Fruit fly (Drosophila melanogaster) whole organism, embryonic: ENCODE results near the gene Prosbeta2R2.
A peak's percentile ranks its signal among the peaks of the same experiment; 100 is the strongest.

ENCODE experiments used
- Awh ChIP-seq: fragments of 200-800 bp; sonication (Bioruptor generic); IDR thresholded peaks from 2 replicates; pipeline ENCODE4, ENCODE4 v1.3.6; 2022; ENCODE audit warnings: missing biosample characterization, missing genetic modification characterization
- CG10147 ChIP-seq: fragments of 200-800 bp; sonication (Bioruptor generic); optimal IDR thresholded peaks from 2 replicates; lab custom pipeline; 2019; ENCODE audit warnings: missing biosample characterization, mild to moderate bottlenecking, missing genetic modification characterization, moderate library complexity
- CG10462 ChIP-seq: fragments of 200-800 bp; sonication (Bioruptor generic); optimal IDR thresholded peaks from 2 replicates; lab custom pipeline; 2016; ENCODE audit warnings: missing biosample characterization, missing genetic modification characterization
- CG11085 ChIP-seq: fragments of 200-800 bp; sonication (Bioruptor generic); IDR thresholded peaks from 2 replicates; pipeline ENCODE4 v1.3.6; 2022; ENCODE audit warnings: missing biosample characterization, missing genetic modification characterization
- CG12942 ChIP-seq: fragments of 200-800 bp; sonication (Bioruptor generic); optimal IDR thresholded peaks from 3 replicates; lab custom pipeline; 2016; ENCODE audit warnings: missing biosample characterization, missing genetic modification characterization
- CG16779 ChIP-seq: fragments of 200-800 bp; sonication (Bioruptor generic); IDR thresholded peaks from 2 replicates; pipeline ENCODE4 v1.3.6; 2022; ENCODE audit warnings: missing biosample characterization, missing genetic modification characterization
- CG18476 ChIP-seq: fragments of 200-800 bp; sonication (Bioruptor generic); optimal IDR thresholded peaks from 2 replicates; lab custom pipeline; 2016; ENCODE audit warnings: missing biosample characterization, mild to moderate bottlenecking, missing genetic modification characterization
- CG3065 ChIP-seq: fragments of 200-800 bp; sonication (Bioruptor generic); optimal IDR thresholded peaks from 2 replicates; lab custom pipeline; 2016; ENCODE audit warnings: missing biosample characterization, missing genetic modification characterization
- CG34224 ChIP-seq: fragments of 200-800 bp; sonication (Bioruptor generic); IDR thresholded peaks from 3 replicates; pipeline ENCODE4 v1.3.6; 2022; ENCODE audit warnings: missing biosample characterization, missing genetic modification characterization; ENCODE audit not compliant: partially characterized antibody
- CG5180 ChIP-seq: fragments of 200-800 bp; sonication (Bioruptor generic); optimal IDR thresholded peaks from 3 replicates; lab custom pipeline; 2017; ENCODE audit warnings: missing biosample characterization, missing genetic modification characterization, mild to moderate bottlenecking, moderate library complexity, missing genetic modification reagents
- CG6272 ChIP-seq: fragments of 200-800 bp; sonication (Bioruptor generic); IDR thresholded peaks from 2 replicates; pipeline ENCODE4 v1.3.6; 2022; ENCODE audit warnings: missing biosample characterization, missing genetic modification characterization
- CG7372 ChIP-seq: fragments of 200-800 bp; sonication (Bioruptor generic); IDR thresholded peaks from 2 replicates; pipeline ENCODE4 v1.3.6; 2022; ENCODE audit warnings: missing biosample characterization, missing genetic modification characterization
- CG7928 ChIP-seq: fragments of 200-800 bp; sonication (Bioruptor generic); optimal IDR thresholded peaks from 2 replicates; lab custom pipeline; 2017; ENCODE audit warnings: missing biosample characterization, mild to moderate bottlenecking, missing genetic modification characterization
- CG8765 ChIP-seq: fragments of 200-800 bp; sonication (Bioruptor generic); IDR thresholded peaks from 2 replicates; pipeline ENCODE4 v1.3.6; 2022; ENCODE audit warnings: missing biosample characterization, missing genetic modification characterization
- CG9437 ChIP-seq: fragments of 200-800 bp; sonication (Bioruptor generic); optimal IDR thresholded peaks from 2 replicates; lab custom pipeline; 2018; ENCODE audit warnings: missing biosample characterization, mild to moderate bottlenecking, missing genetic modification characterization
- CG9609 ChIP-seq: fragments of 200-800 bp; sonication (Bioruptor generic); optimal IDR thresholded peaks from 3 replicates; lab custom pipeline; 2016; ENCODE audit warnings: missing biosample characterization, missing genetic modification characterization
- CG9727 ChIP-seq: fragments of 200-800 bp; sonication (Bioruptor generic); optimal IDR thresholded peaks from 3 replicates; lab custom pipeline; 2017; ENCODE audit warnings: missing biosample characterization, mild to moderate bottlenecking, missing genetic modification characterization
- CrebB ChIP-seq: fragments of 200-800 bp; sonication (Bioruptor generic); optimal IDR thresholded peaks from 3 replicates; lab custom pipeline; 2018; ENCODE audit warnings: missing biosample characterization, mild to moderate bottlenecking, missing genetic modification characterization
- Dek ChIP-seq: fragments of 200-800 bp; sonication (Bioruptor generic); optimal IDR thresholded peaks from 3 replicates; lab custom pipeline; 2019; ENCODE audit warnings: missing biosample characterization, mild to moderate bottlenecking, missing genetic modification characterization, moderate library complexity
- Dp ChIP-seq: fragments of 200-800 bp; sonication (Bioruptor generic); optimal IDR thresholded peaks from 2 replicates; lab custom pipeline; 2018; ENCODE audit warnings: missing biosample characterization, mild to moderate bottlenecking, missing genetic modification characterization, moderate library complexity
- Dref ChIP-seq: fragments of 200-800 bp; sonication (Bioruptor generic); IDR thresholded peaks from 2 replicates; pipeline ENCODE4 v1.3.6; 2022; ENCODE audit warnings: missing biosample characterization, missing genetic modification characterization
- H15 ChIP-seq: fragments of 200-800 bp; sonication (Bioruptor generic); IDR thresholded peaks from 3 replicates; pipeline ENCODE4 v1.3.6; 2022; ENCODE audit warnings: missing biosample characterization, missing genetic modification characterization
- Hr51 ChIP-seq, 2 experiments: fragments of 200-800 bp; sonication (Bioruptor generic); optimal IDR thresholded peaks; 2 replicates in 1 of 2; 3 replicates in 1 of 2; lab custom pipeline; 2016 to 2018; ENCODE audit warnings: missing biosample characterization in 2 of 2, missing genetic modification characterization in 2 of 2, mild to moderate bottlenecking in 1 of 2, moderate library complexity in 1 of 2
- Meics ChIP-seq: fragments of 200-800 bp; sonication (Bioruptor generic); optimal IDR thresholded peaks from 2 replicates; lab custom pipeline; 2017; ENCODE audit warnings: missing biosample characterization, mild to moderate bottlenecking, missing genetic modification characterization
- Mrtf ChIP-seq: fragments of 200-800 bp; sonication (Bioruptor generic); IDR thresholded peaks from 3 replicates; pipeline ENCODE4 v1.3.6; 2022; ENCODE audit warnings: missing biosample characterization, missing genetic modification characterization
- Six4 ChIP-seq: fragments of 200-800 bp; sonication (Bioruptor generic); optimal IDR thresholded peaks from 2 replicates; lab custom pipeline; 2016; ENCODE audit warnings: missing biosample characterization, missing genetic modification characterization
- Sox102F ChIP-seq: fragments of 200-800 bp; sonication (Bioruptor generic); optimal IDR thresholded peaks from 2 replicates; lab custom pipeline; 2018; ENCODE audit warnings: missing biosample characterization, mild to moderate bottlenecking, missing genetic modification characterization, moderate library complexity
- amos ChIP-seq: fragments of 200-800 bp; sonication (Bioruptor generic); IDR thresholded peaks from 2 replicates; pipeline ENCODE4 v1.3.6; 2022; ENCODE audit warnings: missing biosample characterization, missing genetic modification characterization; ENCODE audit not compliant: partially characterized antibody
- ase ChIP-seq: fragments of 200-800 bp; sonication (Bioruptor generic); IDR thresholded peaks from 3 replicates; pipeline ENCODE4 v1.3.6; 2022; ENCODE audit warnings: missing biosample characterization, missing genetic modification characterization
- bab2 ChIP-seq: fragments of 200-800 bp; sonication (Bioruptor generic); optimal IDR thresholded peaks from 2 replicates; lab custom pipeline; 2016; ENCODE audit warnings: missing biosample characterization, missing genetic modification characterization
- br ChIP-seq: fragments of >200 bp; optimal IDR thresholded peaks from 2 replicates; lab custom pipeline; 2017
- ems ChIP-seq: fragments of 200-800 bp; sonication (Bioruptor generic); optimal IDR thresholded peaks from 3 replicates; lab custom pipeline; 2016; ENCODE audit warnings: missing biosample characterization, missing genetic modification characterization
- fu2 ChIP-seq: fragments of 200-800 bp; sonication (Bioruptor generic); optimal IDR thresholded peaks from 2 replicates; lab custom pipeline; 2016; ENCODE audit warnings: missing biosample characterization, missing genetic modification characterization
- gcm ChIP-seq: fragments of 200-800 bp; sonication (Bioruptor generic); optimal IDR thresholded peaks from 2 replicates; lab custom pipeline; 2019; ENCODE audit warnings: missing biosample characterization, mild to moderate bottlenecking, missing genetic modification characterization, moderate library complexity
- gro ChIP-seq: fragments of 200-800 bp; sonication (Bioruptor generic); optimal IDR thresholded peaks from 2 replicates; lab custom pipeline; 2016; ENCODE audit warnings: missing biosample characterization, missing genetic modification characterization
- ind ChIP-seq: fragments of 200-800 bp; sonication (Bioruptor generic); optimal IDR thresholded peaks from 3 replicates; lab custom pipeline; 2016; ENCODE audit warnings: missing biosample characterization, missing genetic modification characterization
- pros ChIP-seq: fragments of 200-800 bp; sonication (Bioruptor generic); optimal IDR thresholded peaks from 3 replicates; lab custom pipeline; 2019; ENCODE audit warnings: missing biosample characterization, mild to moderate bottlenecking, missing genetic modification characterization, moderate library complexity
- ranshi ChIP-seq: fragments of 200-800 bp; sonication (Bioruptor generic); IDR thresholded peaks from 2 replicates; pipeline ENCODE4 v1.3.6; 2022; ENCODE audit warnings: missing biosample characterization, missing genetic modification characterization
- run ChIP-seq: fragments of 200-800 bp; sonication (Bioruptor generic); optimal IDR thresholded peaks from 3 replicates; lab custom pipeline; 2018; ENCODE audit warnings: missing biosample characterization, mild to moderate bottlenecking, missing genetic modification characterization
- scrt ChIP-seq: fragments of 200-800 bp; sonication (Bioruptor generic); optimal IDR thresholded peaks from 2 replicates; lab custom pipeline; 2018; ENCODE audit warnings: missing biosample characterization, mild to moderate bottlenecking, missing genetic modification characterization, moderate library complexity
- sens ChIP-seq: fragments of 200-800 bp; sonication (Bioruptor generic); peaks from one replicate; lab custom pipeline; 2016; ENCODE audit warnings: missing biosample characterization, missing genetic modification characterization
- seq ChIP-seq: fragments of 200-800 bp; sonication (Bioruptor generic); IDR thresholded peaks from 2 replicates; pipeline ENCODE4 v1.3.6; 2022; ENCODE audit warnings: missing biosample characterization, missing genetic modification characterization
- so ChIP-seq: fragments of 200-800 bp; sonication (Bioruptor generic); IDR thresholded peaks from 3 replicates; pipeline ENCODE4 v1.3.6; 2022; ENCODE audit warnings: missing biosample characterization, missing genetic modification characterization
- tgo ChIP-seq: fragments of 200-800 bp; sonication (Bioruptor generic); IDR thresholded peaks from 3 replicates; pipeline ENCODE4 v1.3.6; 2022; ENCODE audit warnings: missing biosample characterization, missing genetic modification characterization
- tx ChIP-seq: fragments of 200-800 bp; sonication (Bioruptor generic); optimal IDR thresholded peaks from 2 replicates; lab custom pipeline; 2016; ENCODE audit warnings: missing biosample characterization, missing genetic modification characterization
- wdn ChIP-seq: fragments of 200-800 bp; sonication (Bioruptor generic); IDR thresholded peaks from 2 replicates; pipeline ENCODE4 v1.3.6; 2022; ENCODE audit warnings: missing biosample characterization, missing genetic modification characterization
- z ChIP-seq: fragments of 200-800 bp; sonication (Bioruptor generic); IDR thresholded peaks from 3 replicates; pipeline ENCODE4 v1.3.6; 2022; ENCODE audit warnings: missing biosample characterization, missing genetic modification characterization
- zfh1 ChIP-seq: fragments of 200-800 bp; sonication (Bioruptor generic); IDR thresholded peaks from 3 replicates; pipeline ENCODE4 v1.3.6; 2022; ENCODE audit warnings: missing biosample characterization, missing genetic modification characterization

Gene Prosbeta2R2

dm6 chr3R:5215334-5216307 lies 3.7 kb downstream of the Prosbeta2R2 start (continued):
- peak; percentile 65 for TF ChIP-seq CG7372 (GFP tag; lab: Robert Waterston, UW)
- peak; percentile 96 for TF ChIP-seq ems (GFP tag; lab: Kevin White, UChicago)
- peak; percentile 97 for TF ChIP-seq CG9609
- no peak for TF ChIP-seq CG6272 (GFP tag; lab: Robert Waterston, UW)
- TF ChIP-seq Dref (GFP tag; lab: Robert Waterston, UW) = no peak
- peak; percentile 99 for TF ChIP-seq Six4 (GFP tag; lab: Kevin White, UChicago)
- peak; percentile 99 for TF ChIP-seq bab2 (GFP tag; lab: Kevin White, UChicago)
- peak; percentile 86 for TF ChIP-seq CG16779 (GFP tag; lab: Robert Waterston, UW)
- peak; percentile 93 for TF ChIP-seq ase (GFP tag; lab: Robert Waterston, UW)
- TF ChIP-seq CG7928 (GFP tag; lab: Kevin White, UChicago) = peak; percentile 64
- peak; percentile 95 for TF ChIP-seq CrebB (tag; lab: Kevin White, UChicago)
- peak; percentile 100 for TF ChIP-seq CG9727 (GFP tag; lab: Kevin White, UChicago)
- peak; percentile 69 for TF ChIP-seq pros (GFP tag; lab: Kevin White, UChicago)
- TF ChIP-seq gcm = peak; percentile 98
- no peak for TF ChIP-seq gro (GFP tag; lab: Kevin White, UChicago)
- peak; percentile 74 for TF ChIP-seq fu2 (GFP tag; lab: Kevin White, UChicago)
- TF ChIP-seq CG8765 (GFP tag; lab: Robert Waterston, UW) = peak; percentile 84
- peak; percentile 22 for TF ChIP-seq Dp (GFP tag; lab: Kevin White, UChicago)
- peak; percentile 89 for TF ChIP-seq z (GFP tag; lab: Robert Waterston, UW)
- peak; percentile 91 for TF ChIP-seq H15 (GFP tag; lab: Robert Waterston, UW)
- TF ChIP-seq Hr51 (GFP tag; optimal IDR thresholded peaks at IDR 0.05; lab: Kevin White, UChicago) = peak; percentile 77 to 99
- peak; percentile 85 for TF ChIP-seq scrt (GFP tag; lab: Kevin White, UChicago)
- TF ChIP-seq CG10147 (GFP tag; lab: Kevin White, UChicago) = peak; percentile 44
- TF ChIP-seq Mrtf = peak; percentile 86
- TF ChIP-seq run = peak; percentile 93
- TF ChIP-seq ranshi (GFP tag; lab: Robert Waterston, UW) = peak; percentile 94
- no peak for TF ChIP-seq CG34224 (GFP tag; lab: Robert Waterston, UW)
- no peak for TF ChIP-seq br (lab: Kevin White, UChicago)

dm6 chr3R:5214162-5214916 lies 5.0 kb downstream of the Prosbeta2R2 start:
- TF ChIP-seq CG11085 (GFP tag; lab: Robert Waterston, UW) (no peak), amos (no peak), seq (peak; percentile 36; the same call in 1 of the 2 replicates), so (GFP tag; lab: Robert Waterston, UW) (0 out of 3 replicates have a peak, but pooled peaks have one; percentile 29), zfh1 (GFP tag; lab: Robert Waterston, UW) (0 out of 3 replicates have a peak, but pooled peaks have one; percentile 29), Awh (GFP tag; lab: Robert Waterston, UW) (no peak), sens (GFP tag; lab: Kevin White, UChicago) (peak; percentile 59), Dek (tag; lab: Kevin White, UChicago) (no peak), Sox102F (no peak), CG5180 (no peak), tgo (no peak), Meics (GFP tag; lab: Kevin White, UChicago) (no peak), wdn (GFP tag; lab: Robert Waterston, UW) (no peak), CG9437 (no peak), CG18476 (no peak), CG3065 (GFP tag; lab: Kevin White, UChicago) (no peak), ind (no peak), CG12942 (GFP tag; lab: Kevin White, UChicago) (no peak), CG10462 (GFP tag; lab: Kevin White, UChicago) (no peak), tx (no peak), CG6272 (GFP tag; lab: Robert Waterston, UW) (no peak)
